Worm (Caenorhabditis elegans) whole organism, L3 larva: Measurements from ENCODE around the gene T07D3.2.
A peak's percentile ranks its signal among the peaks of the same experiment; 100 is the strongest.

Source experiments
- R02D3.7 ChIP-seq: fragments of 150-350 bp; optimal IDR thresholded peaks from 2 replicates; lab custom pipeline; 2014; ENCODE audit warnings: missing biosample characterization, missing genetic modification characterization
- ZK546.5 ChIP-seq: sonication (generic microtip); optimal IDR thresholded peaks from 2 replicates; lab custom pipeline; 2017; ENCODE audit warnings: missing biosample characterization, missing genetic modification characterization
- ceh-28 ChIP-seq: fragments of 150-350 bp; optimal IDR thresholded peaks from 2 replicates; lab custom pipeline; 2014; ENCODE audit warnings: missing biosample characterization, missing genetic modification reagents, missing genetic modification characterization
- ceh-82 ChIP-seq: fragments of 150-350 bp; optimal IDR thresholded peaks from 2 replicates; lab custom pipeline; 2014; ENCODE audit warnings: missing biosample characterization, missing genetic modification characterization
- egl-27 ChIP-seq: sonication (generic microtip); optimal IDR thresholded peaks from 4 replicates; lab custom pipeline; 2017; ENCODE audit warnings: missing biosample characterization, missing genetic modification reagents, missing genetic modification characterization
- egl-5 ChIP-seq: fragments of 150-350 bp; optimal IDR thresholded peaks from 2 replicates; lab custom pipeline; 2017; ENCODE audit warnings: missing biosample characterization, missing genetic modification reagents, missing genetic modification characterization, inconsistent platforms
- elt-1 ChIP-seq: fragments of 150-350 bp; optimal IDR thresholded peaks from 2 replicates; lab custom pipeline; 2014; ENCODE audit warnings: missing biosample characterization, missing genetic modification characterization
- elt-2 ChIP-seq: sonication (generic microtip); optimal IDR thresholded peaks from 2 replicates; lab custom pipeline; 2016; ENCODE audit warnings: missing genetic modification reagents, mild to moderate bottlenecking, missing genetic modification characterization, missing compliant biosample characterization
- elt-3 ChIP-seq, 3 experiments: fragments of 150-350 bp in 1 of 3; sonication (generic microtip) in 2 of 3; optimal IDR thresholded peaks; 2 replicates in 2 of 3; 4 replicates in 1 of 3; lab custom pipeline; 2014 to 2017; ENCODE audit warnings: missing biosample characterization in 3 of 3, missing genetic modification characterization in 3 of 3
- fkh-2 ChIP-seq: fragments of 150-350 bp; optimal IDR thresholded peaks from 2 replicates; lab custom pipeline; 2014; ENCODE audit warnings: missing biosample characterization, missing genetic modification reagents, missing genetic modification characterization
- fos-1 ChIP-seq: fragments of 150-350 bp; optimal IDR thresholded peaks from 2 replicates; lab custom pipeline; 2014; ENCODE audit warnings: missing biosample characterization, missing genetic modification characterization
- hmg-11 ChIP-seq: sonication (generic microtip); optimal IDR thresholded peaks from 2 replicates; lab custom pipeline; 2016; ENCODE audit warnings: missing genetic modification characterization, missing compliant biosample characterization
- jun-1 ChIP-seq: fragments of 150-350 bp; optimal IDR thresholded peaks from 2 replicates; lab custom pipeline; 2014; ENCODE audit warnings: missing biosample characterization, missing genetic modification reagents, missing genetic modification characterization
- lin-15B ChIP-seq: fragments of 150-350 bp; optimal IDR thresholded peaks from 2 replicates; lab custom pipeline; 2014; ENCODE audit warnings: missing biosample characterization, missing genetic modification characterization
- lsy-12 ChIP-seq: sonication (generic microtip); optimal IDR thresholded peaks from 2 replicates; lab custom pipeline; 2016; ENCODE audit warnings: mild to moderate bottlenecking, missing genetic modification characterization, missing compliant biosample characterization
- mdl-1 ChIP-seq: fragments of 150-350 bp; optimal IDR thresholded peaks from 2 replicates; lab custom pipeline; 2014; ENCODE audit warnings: missing biosample characterization, missing genetic modification characterization
- nfya-1 ChIP-seq: sonication (generic microtip); optimal IDR thresholded peaks from 2 replicates; lab custom pipeline; 2017; ENCODE audit warnings: missing genetic modification characterization, mild to moderate bottlenecking, missing compliant biosample characterization, antibody characterized with exemption, moderate library complexity; ENCODE audit not compliant: insufficient read depth
- nhr-11 ChIP-seq: fragments of 150-350 bp; optimal IDR thresholded peaks from 2 replicates; lab custom pipeline; 2014; ENCODE audit warnings: missing biosample characterization, missing genetic modification characterization
- nhr-12 ChIP-seq: fragments of 150-350 bp; optimal IDR thresholded peaks from 2 replicates; lab custom pipeline; 2014; ENCODE audit warnings: missing biosample characterization, missing genetic modification characterization
- nhr-23 ChIP-seq: fragments of 150-350 bp; optimal IDR thresholded peaks from 2 replicates; lab custom pipeline; 2014; ENCODE audit warnings: missing biosample characterization, missing genetic modification reagents, missing genetic modification characterization
- nhr-237 ChIP-seq: fragments of 150-350 bp; optimal IDR thresholded peaks from 2 replicates; lab custom pipeline; 2014; ENCODE audit warnings: missing biosample characterization, missing genetic modification characterization
- nhr-43 ChIP-seq: sonication (generic microtip); optimal IDR thresholded peaks from 2 replicates; lab custom pipeline; 2016; ENCODE audit warnings: mild to moderate bottlenecking, missing genetic modification characterization, missing compliant biosample characterization; ENCODE audit not compliant: poor library complexity, severe bottlenecking
- nhr-67 ChIP-seq: fragments of 150-350 bp; optimal IDR thresholded peaks from 2 replicates; lab custom pipeline; 2014; ENCODE audit warnings: missing biosample characterization, missing genetic modification characterization
- nhr-77 ChIP-seq: fragments of 150-350 bp; optimal IDR thresholded peaks from 2 replicates; lab custom pipeline; 2014; ENCODE audit warnings: missing biosample characterization, missing genetic modification characterization
- pha-4 ChIP-seq: fragments of 150-350 bp; optimal IDR thresholded peaks from 2 replicates; lab custom pipeline; 2014; ENCODE audit warnings: missing biosample characterization, missing genetic modification reagents, missing genetic modification characterization
- pqm-1 ChIP-seq: fragments of 150-350 bp; optimal IDR thresholded peaks from 2 replicates; lab custom pipeline; 2017; ENCODE audit warnings: missing biosample characterization, missing genetic modification characterization, inconsistent platforms
- sea-2 ChIP-seq: fragments of 150-350 bp; sonication (generic microtip); optimal IDR thresholded peaks from 4 replicates; lab custom pipeline; 2014; ENCODE audit warnings: missing biosample characterization, missing genetic modification reagents, missing genetic modification characterization
- snpc-4 ChIP-seq: fragments of 150-350 bp; optimal IDR thresholded peaks from 2 replicates; lab custom pipeline; 2014; ENCODE audit warnings: missing biosample characterization, missing genetic modification characterization
- unc-62 ChIP-seq: fragments of 150-350 bp; sonication (generic microtip); optimal IDR thresholded peaks from 4 replicates; lab custom pipeline; 2014; ENCODE audit warnings: missing biosample characterization, missing genetic modification reagents, missing genetic modification characterization
- zag-1 ChIP-seq: fragments of 150-350 bp; optimal IDR thresholded peaks from 2 replicates; lab custom pipeline; 2014; ENCODE audit warnings: missing biosample characterization, missing genetic modification characterization
- ztf-4 ChIP-seq: fragments of 150-350 bp; optimal IDR thresholded peaks from 2 replicates; lab custom pipeline; 2014; ENCODE audit warnings: missing biosample characterization, missing genetic modification characterization

T07D3.2 gene

DNA sequence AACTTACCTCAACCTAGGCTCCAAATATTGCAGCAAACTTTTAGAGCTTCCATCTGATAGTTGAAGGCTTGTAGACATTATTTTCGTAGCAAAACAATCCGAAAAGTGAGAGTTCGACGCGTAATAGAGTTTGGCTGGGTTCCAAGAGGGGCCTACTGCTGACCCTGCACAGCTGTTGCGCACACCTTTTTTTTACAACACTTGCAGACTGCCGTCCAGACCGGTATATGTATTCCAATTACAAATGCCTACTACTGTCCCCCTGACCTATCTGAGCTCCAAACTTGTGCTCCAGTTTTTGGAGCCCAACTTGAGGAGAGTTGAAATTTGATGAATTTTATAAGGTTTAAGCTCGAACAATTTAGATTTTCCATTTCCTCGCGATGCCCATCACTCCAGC lies 7.8 kb downstream of the T07D3.2 start, which contains the start of the genes fbxc-24 and fbxc-27:
Gene fbxc-24, minus strand, starts transcription at position 101 of the 400 bp plus-strand sequence.
Gene fbxc-27, plus strand, starts transcription at position 216 of the 400 bp plus-strand sequence.
- TF ChIP-seq ceh-82 (tag; lab: Kevin White, UChicago) (no peak), nhr-67 (tag; lab: Kevin White, UChicago) (no peak), fkh-2 (tag; lab: Kevin White, UChicago) (no peak), hmg-11 (tag; lab: Kevin White, UChicago) (no peak), ZK546.5 (no peak), elt-3 (tag; optimal IDR thresholded peaks at IDR 0.05; lab: Kevin White, UChicago) (no peak), nfya-1 (tag; lab: Kevin White, UChicago) (no peak), nhr-77 (tag; lab: Kevin White, UChicago) (no peak), zag-1 (no peak), fos-1 (no peak), egl-27 (tag; lab: Kevin White, UChicago) (no peak)

ce11 chrII:911680-912079 lies 9.9 kb downstream of the T07D3.2 start, which contains the start of gene fbxc-31:
Gene fbxc-31, plus strand, starts transcription at chrII:911980.
- TF ChIP-seq unc-62 (GFP tag; lab: Kevin White, UChicago) (no peak), nhr-77 (tag; lab: Kevin White, UChicago) (no peak), nhr-12 (tag; lab: Kevin White, UChicago) (no peak), ceh-28 (tag; lab: Kevin White, UChicago) (no peak), nhr-23 (tag; lab: Kevin White, UChicago) (no peak), fkh-2 (tag; lab: Kevin White, UChicago) (no peak), fos-1 (no peak), egl-5 (tag; lab: Kevin White, UChicago) (no peak), nhr-67 (tag; lab: Kevin White, UChicago) (no peak), lin-15B (tag; lab: Kevin White, UChicago) (no peak), jun-1 (tag; lab: Kevin White, UChicago) (no peak), nhr-237 (tag; lab: Kevin White, UChicago) (no peak), ZK546.5 (no peak), sea-2 (GFP tag; lab: Kevin White, UChicago) (no peak), snpc-4 (no peak), mdl-1 (tag; lab: Kevin White, UChicago) (no peak), lsy-12 (tag; lab: Kevin White, UChicago) (no peak), ztf-4 (tag; lab: Kevin White, UChicago) (no peak), nhr-43 (no peak)
- TF ChIP-seq, all 47 proteins: peak for 0

- no peak for TF ChIP-seq nhr-11 (tag; lab: Kevin White, UChicago)
- peak; percentile 41 for TF ChIP-seq elt-2 (tag; lab: Kevin White, UChicago)
- peak; percentile 65 for TF ChIP-seq lin-15B (tag; lab: Kevin White, UChicago)
- peak; percentile 36 for TF ChIP-seq snpc-4
- TF ChIP-seq, all 47 proteins: peak for 3
Observed at ce11 chrII:913222-913722, 11.5 kb downstream of the T07D3.2 start, which contains the start of gene fbxc-33. Gene fbxc-33, plus strand, starts transcription at chrII:913672.

ce11 chrII:915206-915605 lies 13.5 kb downstream of the T07D3.2 start:
- peak; percentile 95 for TF ChIP-seq pha-4 (tag; lab: Kevin White, UChicago)
- TF ChIP-seq egl-27 (tag; lab: Kevin White, UChicago), result peak; percentile 73
- peak; percentile 99 for TF ChIP-seq pqm-1 (tag; lab: Kevin White, UChicago)
- peak; percentile 98 for TF ChIP-seq jun-1 (tag; lab: Kevin White, UChicago)
- no peak for TF ChIP-seq fkh-2 (tag; lab: Kevin White, UChicago)
- TF ChIP-seq mdl-1 (tag; lab: Kevin White, UChicago), result no peak
- peak; percentile 49 for TF ChIP-seq fos-1
- peak; percentile 100 for TF ChIP-seq elt-2 (tag; lab: Kevin White, UChicago)

DNA sequence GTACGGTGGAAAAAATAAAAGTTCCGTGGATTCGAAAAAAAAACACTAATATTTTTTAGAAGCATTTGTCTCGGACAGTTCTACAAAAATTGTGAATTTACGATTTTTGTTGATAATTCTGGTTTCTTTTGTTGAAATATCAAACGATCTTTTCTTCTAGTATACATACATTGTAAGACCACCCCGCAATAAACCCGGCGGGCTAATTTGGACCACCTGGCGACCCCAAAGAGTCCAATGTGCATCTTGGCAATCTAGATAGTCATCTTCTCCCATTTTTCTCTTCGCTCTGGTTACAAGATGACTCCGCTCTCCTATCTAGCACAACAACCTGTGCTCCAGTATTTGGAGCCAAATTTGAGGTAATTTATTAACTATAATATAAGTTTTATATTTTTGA lies 14.0 kb downstream of the T07D3.2 start, which contains the start of gene fbxc-29:
Gene fbxc-29, plus strand, starts transcription at position 301 of the 400 bp plus-strand sequence.
- TF ChIP-seq R02D3.7 (tag; lab: Kevin White, UChicago) (no peak), egl-27 (tag; lab: Kevin White, UChicago) (no peak), fkh-2 (tag; lab: Kevin White, UChicago) (no peak), nhr-43 (no peak), nhr-77 (tag; lab: Kevin White, UChicago) (no peak), hmg-11 (tag; lab: Kevin White, UChicago) (no peak), nhr-237 (tag; lab: Kevin White, UChicago) (no peak), egl-5 (tag; lab: Kevin White, UChicago) (no peak), jun-1 (tag; lab: Kevin White, UChicago) (no peak), elt-1 (no peak)
